Fruit fly (Drosophila melanogaster): ENCODE results near the gene CG14605.

The CG14605 gene

DNA sequence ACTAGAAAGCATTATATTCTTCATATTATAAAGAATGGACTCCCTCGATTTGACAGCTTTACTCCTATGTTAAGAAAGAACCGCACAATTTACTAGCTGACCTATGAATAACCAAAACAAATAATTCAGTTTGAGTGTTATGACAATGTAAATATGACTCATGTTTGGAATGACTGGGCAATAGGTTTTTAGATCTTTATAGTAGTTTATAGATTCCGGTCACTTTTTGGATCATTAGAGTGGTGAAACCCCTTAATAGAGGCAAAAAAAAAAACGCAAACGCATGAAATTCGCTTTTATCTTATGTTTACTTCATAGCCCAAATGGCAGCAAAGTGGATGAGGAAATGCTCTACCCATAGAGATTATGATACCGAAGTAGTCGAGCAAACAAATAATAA is at the start of gene CG14605:
Gene CG14605, minus strand, starts transcription at position 101 of the 400 bp plus-strand sequence.
- TF ChIP-seq CTCF (optimal IDR thresholded peaks at IDR 0.05): no peak
- no peak for TF ChIP-seq CG8478 (optimal IDR thresholded peaks at IDR 0.05)

DNA sequence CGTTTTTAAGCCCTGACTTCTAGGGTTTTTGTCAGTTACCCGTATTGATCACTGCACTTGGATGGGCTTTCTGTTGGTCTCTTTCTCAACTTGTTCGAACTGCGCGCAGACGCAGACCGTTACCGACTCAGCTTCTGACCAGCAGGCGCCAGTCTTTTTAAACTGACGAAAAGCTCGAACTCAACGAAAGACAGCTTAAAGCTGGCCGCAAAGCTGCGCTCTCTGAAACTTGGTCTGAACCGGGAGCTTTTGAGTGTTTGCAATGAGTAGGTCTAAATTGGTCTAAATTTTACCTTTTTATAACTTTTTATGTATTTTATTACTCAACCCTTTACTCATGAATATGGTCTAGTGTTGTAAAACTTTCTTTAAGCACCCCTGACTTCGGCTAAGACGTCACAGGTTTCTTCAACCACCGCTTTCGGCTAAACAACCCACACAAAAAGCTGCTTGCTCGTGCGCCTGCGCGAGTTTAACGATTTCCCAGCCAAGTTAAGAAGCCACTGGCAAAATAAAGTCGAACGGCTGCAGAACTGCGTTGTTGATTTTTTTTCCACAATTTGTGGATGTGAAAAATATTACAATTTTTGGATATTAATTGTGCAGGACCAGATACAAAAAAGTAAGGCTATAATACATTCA is 46.2 kb upstream of the CG14605 start, which contains the start of the genes Gld and Syt4:
Gene Gld, minus strand, starts transcription at position 137 of the 642 bp plus-strand sequence.
Gene Syt4, plus strand, starts transcription at position 499 of the 642 bp plus-strand sequence.
- TF ChIP-seq CTCF (optimal IDR thresholded peaks at IDR 0.05) (no peak), CG8478 (optimal IDR thresholded peaks at IDR 0.05) (no peak)

dm6 chr3R:7259554-7259953 is 40.0 kb upstream of the CG14605 start:
- TF ChIP-seq CG8478 (optimal IDR thresholded peaks at IDR 0.05) (no peak), CTCF (optimal IDR thresholded peaks at IDR 0.05) (no peak)

dm6 chr3R:7251857-7252256 is 32.4 kb upstream of the CG14605 start, which contains the start of gene Obp84a:
Gene Obp84a, minus strand, starts transcription at chr3R:7251957.
- TF ChIP-seq CTCF (optimal IDR thresholded peaks at IDR 0.05) (no peak), CG8478 (optimal IDR thresholded peaks at IDR 0.05) (no peak)

DNA sequence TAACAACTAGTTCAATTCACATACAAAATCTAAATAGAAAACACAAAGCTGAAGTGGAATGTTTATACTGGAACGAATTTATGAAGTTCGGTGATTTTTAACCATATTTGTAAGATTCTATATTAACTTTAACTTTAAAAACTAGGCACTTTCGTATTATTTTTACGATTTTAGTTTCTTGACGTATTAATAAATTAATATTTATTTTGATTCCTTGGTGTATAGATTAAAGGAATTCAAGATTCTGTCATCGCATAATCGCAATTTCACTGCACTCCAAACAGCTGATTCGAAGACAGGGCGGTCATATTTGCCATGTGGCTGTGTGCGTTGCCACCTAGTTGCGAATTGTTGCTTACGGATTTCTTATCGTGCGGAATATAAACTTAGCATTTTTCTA is 30.0 kb upstream of the CG14605 start, which contains the start of the genes CG1227 and Dtwd2:
Gene CG1227, minus strand, starts transcription at position 279 of the 400 bp plus-strand sequence.
Gene Dtwd2, plus strand, starts transcription at position 336 of the 400 bp plus-strand sequence.
- TF ChIP-seq CG8478 (optimal IDR thresholded peaks at IDR 0.05) (no peak), CTCF (optimal IDR thresholded peaks at IDR 0.05) (no peak)

DNA sequence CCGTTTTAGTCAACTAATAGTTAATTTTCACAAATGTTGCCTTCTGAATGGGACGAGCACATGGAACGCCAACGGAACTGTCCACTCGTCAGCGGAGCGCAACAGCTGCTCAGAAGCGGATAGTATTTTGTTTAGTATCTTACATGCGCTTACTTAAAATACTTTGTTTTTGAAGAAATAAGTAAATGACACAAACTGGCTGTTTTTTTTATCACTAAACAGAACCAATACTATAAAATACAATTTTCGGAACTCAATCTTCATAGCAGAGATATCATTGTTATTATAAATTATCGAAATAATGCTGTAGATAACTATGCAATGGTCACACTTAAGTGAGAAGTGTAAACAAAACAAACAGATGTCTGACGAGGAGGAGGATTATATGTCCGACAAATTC is 27.4 kb upstream of the CG14605 start, which contains the start of the genes Noc3 and CG10053:
Gene Noc3, minus strand, starts transcription at position 81 of the 400 bp plus-strand sequence.
Gene CG10053, plus strand, starts transcription at position 202 of the 400 bp plus-strand sequence.
- TF ChIP-seq CTCF (optimal IDR thresholded peaks at IDR 0.05) (no peak), CG8478 (optimal IDR thresholded peaks at IDR 0.05) (no peak)

DNA sequence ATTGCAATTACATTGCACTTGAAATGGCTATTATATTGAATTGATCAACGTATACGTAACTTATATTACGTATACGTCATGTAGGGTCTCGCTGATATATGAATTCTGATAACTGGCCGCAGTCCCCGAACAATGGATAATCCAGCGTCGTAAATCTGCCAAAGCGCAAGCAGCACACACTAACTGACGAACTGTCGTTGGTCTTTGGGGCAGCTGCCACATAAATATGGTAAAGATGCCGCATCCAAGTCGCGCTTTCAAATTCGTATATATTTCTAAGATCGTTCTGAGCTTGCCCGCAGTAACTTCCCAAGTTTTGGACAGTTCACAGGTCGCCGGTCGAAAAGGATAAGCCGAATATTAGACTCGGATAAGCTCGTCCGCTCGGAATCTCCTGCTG is 22.0 kb upstream of the CG14605 start, which contains the start of gene CG14607:
Gene CG14607, plus strand, starts transcription at position 301 of the 400 bp plus-strand sequence.
- TF ChIP-seq CTCF (optimal IDR thresholded peaks at IDR 0.05) (no peak), CG8478 (optimal IDR thresholded peaks at IDR 0.05) (no peak)

- TF ChIP-seq CTCF (optimal IDR thresholded peaks at IDR 0.05) (no peak), CG8478 (optimal IDR thresholded peaks at IDR 0.05) (no peak)
Observed at dm6 chr3R:7223972-7224464, 4.5 kb upstream of the CG14605 start, which contains the start of gene thw. Gene thw, plus strand, starts transcription at chr3R:7224414.

dm6 chr3R:7216924-7217529 is 2.5 kb downstream of the CG14605 start, which contains the start of gene CG14606:
Gene CG14606, minus strand, starts transcription at chr3R:7217083.
- TF ChIP-seq CG8478 (optimal IDR thresholded peaks at IDR 0.05) (no peak), CTCF (optimal IDR thresholded peaks at IDR 0.05) (no peak)

dm6 chr3R:7208331-7208730 is 11.2 kb downstream of the CG14605 start, which contains the start of gene CG1288:
Gene CG1288, minus strand, starts transcription at chr3R:7208431.
- TF ChIP-seq CTCF (optimal IDR thresholded peaks at IDR 0.05) (no peak), CG8478 (optimal IDR thresholded peaks at IDR 0.05) (no peak)

DNA sequence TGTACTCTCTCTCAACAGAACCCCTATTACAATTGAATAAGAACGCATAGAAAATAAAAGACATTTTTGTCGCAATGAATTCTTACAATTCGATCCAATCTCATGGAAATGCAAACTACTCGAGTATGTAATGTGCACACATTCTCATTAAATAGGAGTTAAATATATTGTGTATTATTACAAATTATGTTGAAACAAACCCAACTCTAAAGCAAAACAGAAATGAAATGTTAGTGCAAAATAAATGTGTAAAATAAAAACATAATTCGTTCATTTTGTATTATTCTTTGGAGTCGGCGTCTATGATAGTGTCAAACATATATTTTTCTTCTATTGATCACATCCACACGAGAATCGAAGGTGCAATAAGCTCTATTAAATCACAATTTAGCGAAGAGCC is 18.8 kb downstream of the CG14605 start, which contains the start of gene CG14609:
Gene CG14609, plus strand, starts transcription at position 301 of the 400 bp plus-strand sequence.
- TF ChIP-seq CG8478 (optimal IDR thresholded peaks at IDR 0.05): no peak
- no peak for TF ChIP-seq CTCF (optimal IDR thresholded peaks at IDR 0.05)

- TF ChIP-seq CTCF (optimal IDR thresholded peaks at IDR 0.05) (no peak), CG8478 (optimal IDR thresholded peaks at IDR 0.05) (no peak)
Observed at dm6 chr3R:7199849-7200248, 19.7 kb downstream of the CG14605 start.

dm6 chr3R:7188697-7189096 is 30.8 kb downstream of the CG14605 start:
- TF ChIP-seq CTCF (optimal IDR thresholded peaks at IDR 0.05): no peak
- TF ChIP-seq CG8478 (optimal IDR thresholded peaks at IDR 0.05): no peak

DNA sequence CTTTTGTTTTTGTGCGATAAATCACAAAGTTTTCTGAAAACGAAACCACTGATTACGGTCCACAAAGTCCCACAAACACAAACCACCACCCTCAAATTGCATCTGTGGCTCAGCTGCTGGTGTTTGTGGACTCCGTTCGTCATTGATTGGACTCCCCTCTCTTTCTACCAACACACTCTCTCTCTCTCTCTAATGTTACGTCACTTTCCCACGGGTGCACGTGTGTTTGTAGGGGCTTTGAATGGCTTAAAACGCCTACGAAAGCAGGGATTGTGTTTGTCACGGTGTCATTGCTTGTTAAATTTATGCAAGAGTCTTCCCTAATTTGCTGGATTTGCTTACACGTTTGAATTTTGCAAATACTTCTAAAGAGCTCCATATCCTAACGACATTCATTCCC is 31.5 kb downstream of the CG14605 start:
- TF ChIP-seq CTCF (optimal IDR thresholded peaks at IDR 0.05): no peak

Measured in S2 (cell line).